Worm (Caenorhabditis elegans) whole organism, L1 larva: Measurements from ENCODE around the gene Y42G9A.3.
A peak's percentile ranks its signal among the peaks of the same experiment; 100 is the strongest.

ENCODE experiments used
- C16A3.4 ChIP-seq: fragments of 150-350 bp; optimal IDR thresholded peaks from 2 replicates; lab custom pipeline; 2014; ENCODE audit warnings: missing biosample characterization, missing genetic modification characterization
- aha-1 ChIP-seq: fragments of 150-350 bp; optimal IDR thresholded peaks from 2 replicates; lab custom pipeline; 2014; ENCODE audit warnings: missing biosample characterization, missing genetic modification characterization
- alr-1 ChIP-seq: fragments of 200-800 bp; sonication (Bioruptor generic); optimal IDR thresholded peaks from 2 replicates; lab custom pipeline; 2018; ENCODE audit warnings: borderline replicate concordance, mild to moderate bottlenecking, missing genetic modification characterization, missing compliant biosample characterization
- blmp-1 ChIP-seq: fragments of 150-350 bp; optimal IDR thresholded peaks from 2 replicates; lab custom pipeline; 2014; ENCODE audit warnings: missing biosample characterization, missing genetic modification characterization
- ceh-82 ChIP-seq, 3 experiments: fragments of 150-350 bp in 1 of 3; sonication (generic microtip) in 2 of 3; optimal IDR thresholded peaks; 2 replicates each; lab custom pipeline; 2014 to 2017; ENCODE audit warnings: missing biosample characterization in 3 of 3, missing genetic modification characterization in 3 of 3
- ceh-88 ChIP-seq: fragments of 200-800 bp; sonication (Bioruptor generic); IDR thresholded peaks from 2 replicates; pipeline ENCODE4 v1.3.6; 2022; ENCODE audit warnings: missing genetic modification characterization, missing compliant biosample characterization
- dpl-1 ChIP-seq, 3 experiments: fragments of 150-350 bp in 2 of 3; sonication (generic microtip) in 1 of 3; optimal IDR thresholded peaks; 2 replicates each; lab custom pipeline; 2014 to 2017; ENCODE audit warnings: missing biosample characterization in 3 of 3, missing genetic modification characterization in 3 of 3, missing genetic modification reagents in 3 of 3
- dsc-1 ChIP-seq: sonication (generic microtip); optimal IDR thresholded peaks from 2 replicates; lab custom pipeline; 2016; ENCODE audit warnings: mild to moderate bottlenecking, missing genetic modification characterization, missing compliant biosample characterization
- efl-1 ChIP-seq, 4 experiments: fragments of 150-350 bp; optimal IDR thresholded peaks in 3 of 4; peaks in 1 of 4; 1 replicate in 1 of 4; 2 replicates in 3 of 4; lab custom pipeline; 2014; ENCODE audit warnings: missing biosample characterization in 2 of 4, missing genetic modification characterization in 2 of 4, missing genetic modification reagents in 2 of 4
- egl-13 ChIP-seq: sonication (generic microtip); optimal IDR thresholded peaks from 2 replicates; lab custom pipeline; 2016; ENCODE audit warnings: missing genotype, missing genetic modification reagents, missing genetic modification characterization, missing compliant biosample characterization
- elt-2 ChIP-seq: sonication (generic microtip); optimal IDR thresholded peaks from 2 replicates; lab custom pipeline; 2016; ENCODE audit warnings: missing genetic modification characterization, mild to moderate bottlenecking, inconsistent platforms, missing compliant biosample characterization, missing genetic modification reagents
- ets-5 ChIP-seq: fragments of 200-800 bp; sonication (Bioruptor generic); IDR thresholded peaks from 2 replicates; pipeline ENCODE4 v1.3.6; 2022; ENCODE audit warnings: missing genetic modification characterization, missing compliant biosample characterization
- fkh-4 ChIP-seq: sonication (generic microtip); optimal IDR thresholded peaks from 2 replicates; lab custom pipeline; 2016; ENCODE audit warnings: missing compliant biosample characterization, missing genetic modification characterization, borderline replicate concordance
- hlh-4 ChIP-seq: sonication (generic microtip); optimal IDR thresholded peaks from 2 replicates; lab custom pipeline; 2016; ENCODE audit warnings: mild to moderate bottlenecking, missing genetic modification characterization, missing compliant biosample characterization
- hpl-2 ChIP-seq: fragments of 150-350 bp; optimal IDR thresholded peaks from 2 replicates; lab custom pipeline; 2014; ENCODE audit warnings: missing biosample characterization, missing genetic modification reagents, missing genetic modification characterization
- jun-1 ChIP-seq: fragments of 150-350 bp; optimal IDR thresholded peaks from 2 replicates; lab custom pipeline; 2014; ENCODE audit warnings: missing biosample characterization, missing genetic modification reagents, missing genetic modification characterization
- lin-14 ChIP-seq: fragments of 200-800 bp; sonication (Bioruptor generic); optimal IDR thresholded peaks from 2 replicates; lab custom pipeline; 2018; ENCODE audit warnings: mild to moderate bottlenecking, missing genetic modification characterization, moderate library complexity, missing compliant biosample characterization
- lin-35 ChIP-seq, 2 experiments: fragments of 150-350 bp; optimal IDR thresholded peaks; 2 replicates each; lab custom pipeline; 2014; ENCODE audit warnings: missing biosample characterization in 2 of 2, missing genetic modification characterization in 2 of 2, missing genetic modification reagents in 2 of 2
- lin-39 ChIP-seq: fragments of 150-350 bp; optimal IDR thresholded peaks from 2 replicates; lab custom pipeline; 2014; ENCODE audit warnings: missing biosample characterization, missing genetic modification reagents, missing genetic modification characterization
- mep-1 ChIP-seq: fragments of 150-350 bp; optimal IDR thresholded peaks from 2 replicates; lab custom pipeline; 2014; ENCODE audit warnings: missing biosample characterization, missing genetic modification characterization
- nhr-11 ChIP-seq: fragments of 150-350 bp; optimal IDR thresholded peaks from 2 replicates; lab custom pipeline; 2014; ENCODE audit warnings: missing biosample characterization, missing genetic modification characterization
- nhr-20 ChIP-seq: sonication (generic microtip); optimal IDR thresholded peaks from 2 replicates; lab custom pipeline; 2016; ENCODE audit warnings: mild to moderate bottlenecking, missing genetic modification characterization, missing compliant biosample characterization
- nhr-28 ChIP-seq: fragments of 150-350 bp; optimal IDR thresholded peaks from 2 replicates; lab custom pipeline; 2014; ENCODE audit warnings: missing biosample characterization, missing genetic modification characterization
- nhr-47 ChIP-seq: sonication (generic microtip); optimal IDR thresholded peaks from 2 replicates; lab custom pipeline; 2016; ENCODE audit warnings: mild to moderate bottlenecking, missing genetic modification characterization, moderate library complexity, missing compliant biosample characterization
- nhr-71 ChIP-seq: sonication (generic microtip); optimal IDR thresholded peaks from 2 replicates; lab custom pipeline; 2016; ENCODE audit warnings: mild to moderate bottlenecking, missing genetic modification characterization, moderate library complexity, missing compliant biosample characterization
- nhr-76 ChIP-seq: sonication (generic microtip); optimal IDR thresholded peaks from 2 replicates; lab custom pipeline; 2017; ENCODE audit warnings: missing biosample characterization, missing genetic modification characterization
- nhr-77 ChIP-seq: fragments of 150-350 bp; optimal IDR thresholded peaks from 2 replicates; lab custom pipeline; 2014; ENCODE audit warnings: missing biosample characterization, missing genetic modification characterization
- nhr-85 ChIP-seq: sonication (generic microtip); peaks from one replicate; lab custom pipeline; 2016; ENCODE audit warnings: missing genetic modification characterization, inconsistent platforms, missing compliant biosample characterization
- nhr-90 ChIP-seq: sonication (generic microtip); optimal IDR thresholded peaks from 2 replicates; lab custom pipeline; 2016; ENCODE audit warnings: mild to moderate bottlenecking, missing genetic modification characterization, missing compliant biosample characterization; ENCODE audit not compliant: poor library complexity
- rnt-1 ChIP-seq: sonication (generic microtip); optimal IDR thresholded peaks from 2 replicates; lab custom pipeline; 2016; ENCODE audit warnings: mild to moderate bottlenecking, missing genetic modification characterization, moderate library complexity, missing compliant biosample characterization
- snu-23 ChIP-seq: sonication (generic microtip); optimal IDR thresholded peaks from 2 replicates; lab custom pipeline; 2016; ENCODE audit warnings: missing genetic modification characterization, missing compliant biosample characterization
- sox-4 ChIP-seq: sonication (generic microtip); optimal IDR thresholded peaks from 2 replicates; lab custom pipeline; 2016; ENCODE audit warnings: missing genetic modification characterization, missing compliant biosample characterization
- sptf-1 ChIP-seq: fragments of 150-350 bp; optimal IDR thresholded peaks from 2 replicates; lab custom pipeline; 2014; ENCODE audit warnings: missing biosample characterization, missing genetic modification characterization
- tbx-2 ChIP-seq: sonication (generic microtip); optimal IDR thresholded peaks from 2 replicates; lab custom pipeline; 2016; ENCODE audit warnings: missing genetic modification characterization, missing compliant biosample characterization
- tlp-1 ChIP-seq: fragments of 150-350 bp; optimal IDR thresholded peaks from 2 replicates; lab custom pipeline; 2014; ENCODE audit warnings: missing biosample characterization, missing genetic modification characterization
- unc-130 ChIP-seq: fragments of 150-350 bp; optimal IDR thresholded peaks from 2 replicates; lab custom pipeline; 2017; ENCODE audit warnings: missing biosample characterization, missing genetic modification characterization, inconsistent platforms
- unc-30 ChIP-seq: sonication (generic microtip); optimal IDR thresholded peaks from 2 replicates; lab custom pipeline; 2017; ENCODE audit warnings: missing biosample characterization, missing genetic modification characterization
- unc-62 ChIP-seq: fragments of 150-350 bp; optimal IDR thresholded peaks from 2 replicates; lab custom pipeline; 2014; ENCODE audit warnings: missing biosample characterization, missing genetic modification reagents, missing genetic modification characterization
- unc-98 ChIP-seq: fragments of 200-800 bp; sonication (Bioruptor generic); IDR thresholded peaks from 2 replicates; pipeline ENCODE4 v1.3.6; 2022; ENCODE audit warnings: missing genetic modification characterization, missing compliant biosample characterization
- vab-15 ChIP-seq: sonication (generic microtip); optimal IDR thresholded peaks from 2 replicates; lab custom pipeline; 2017; ENCODE audit warnings: missing genotype, mild to moderate bottlenecking, missing genetic modification characterization, missing compliant biosample characterization
- zip-4 ChIP-seq: fragments of 200-800 bp; sonication (Bioruptor generic); optimal IDR thresholded peaks from 2 replicates; lab custom pipeline; 2018; ENCODE audit warnings: mild to moderate bottlenecking, missing genetic modification characterization, moderate library complexity, missing compliant biosample characterization
- ztf-11 ChIP-seq, 2 experiments: sonication (generic microtip); optimal IDR thresholded peaks; 2 replicates each; lab custom pipeline; 2016 to 2017; ENCODE audit warnings: missing genetic modification characterization in 2 of 2, missing biosample characterization in 1 of 2, missing compliant biosample characterization in 1 of 2

The Y42G9A.3 gene

DNA sequence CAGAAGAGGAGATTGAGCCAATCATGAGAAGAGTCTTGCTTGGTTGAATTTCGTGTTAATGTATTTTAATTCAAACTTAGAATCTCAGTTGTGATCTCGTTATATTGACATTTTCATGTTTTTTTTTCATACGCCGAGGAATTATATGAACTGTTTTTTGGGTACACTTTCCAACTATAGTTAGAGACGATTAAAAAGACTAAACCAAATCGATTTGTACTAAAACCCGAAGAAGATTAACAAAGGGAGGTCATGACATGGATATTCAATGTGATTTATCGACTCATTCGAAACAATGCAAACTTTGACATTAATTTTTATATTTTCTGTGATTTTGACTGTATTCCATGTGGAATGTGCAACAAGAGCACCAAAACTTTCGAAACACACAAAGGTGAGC lies 1.8 kb downstream of the Y42G9A.3 start, which contains the start of gene Y42G9A.2:
TSS of gene Y42G9A.2 (plus strand) at position 284 of the 400 bp plus-strand sequence.
- no peak for TF ChIP-seq dsc-1 (tag; lab: Kevin White, UChicago)
- TF ChIP-seq snu-23 (GFP tag; lab: Kevin White, UChicago), result peak; percentile 14

DNA sequence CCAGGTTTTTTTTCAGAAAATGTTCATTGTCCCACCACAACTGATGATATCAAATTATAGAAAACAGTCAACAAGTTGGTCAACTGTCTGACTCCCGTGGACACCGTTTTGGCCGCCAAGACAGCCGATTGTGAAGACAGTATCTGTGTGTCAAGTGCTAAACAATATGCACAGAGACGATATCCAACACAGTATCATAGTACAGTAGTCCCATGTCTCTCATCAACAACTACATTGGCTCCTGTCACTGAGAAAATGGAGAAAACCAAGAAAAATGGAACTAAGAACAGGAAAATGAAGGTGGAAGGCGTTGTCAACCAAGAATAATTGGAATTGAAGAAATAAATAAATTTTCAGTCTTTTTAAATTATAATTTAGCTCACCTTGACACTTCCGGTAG lies 2.6 kb downstream of the Y42G9A.3 start:
- peak; percentile 6 for TF ChIP-seq lin-14
- TF ChIP-seq aha-1 (tag; lab: Kevin White, UChicago), result no peak
- TF ChIP-seq nhr-11 (tag; lab: Kevin White, UChicago), result no peak
- TF ChIP-seq tbx-2 (tag; lab: Kevin White, UChicago), result no peak
- TF ChIP-seq, all 84 proteins: peak for 1

DNA sequence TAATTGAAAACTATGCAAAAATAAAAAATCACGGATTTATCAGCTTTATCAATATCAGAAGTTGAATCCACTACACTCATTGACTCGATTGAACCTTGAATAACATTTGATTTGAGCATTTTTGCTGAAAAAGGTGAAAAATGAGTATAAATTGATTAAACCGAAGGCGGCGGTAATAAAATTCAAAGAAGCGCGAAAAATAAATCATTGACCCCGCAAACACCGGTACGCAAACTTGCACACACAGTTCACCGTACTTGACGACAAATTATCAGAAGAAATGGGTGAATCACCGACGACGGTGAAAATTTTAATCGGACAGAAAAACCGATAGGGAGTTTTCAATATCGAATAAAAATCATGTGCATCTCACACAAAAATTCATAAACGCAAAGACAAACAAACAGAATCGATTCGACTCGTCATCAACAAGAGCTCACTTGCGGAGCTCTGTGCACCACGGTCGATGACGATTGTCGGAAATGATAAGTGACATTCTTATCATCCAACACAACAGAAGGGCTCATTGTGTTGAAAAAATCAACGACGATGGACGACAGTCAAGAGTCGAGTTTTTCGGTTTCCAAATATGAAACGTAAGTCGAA lies 3.5 kb downstream of the Y42G9A.3 start, which contains the start of the genes wht-7 and Y42G9A.1:
TSS of gene wht-7 (minus strand) at position 131 of the 606 bp plus-strand sequence.
TSS of gene Y42G9A.1 (plus strand) at position 495 of the 606 bp plus-strand sequence.
- TF ChIP-seq tlp-1 (tag; lab: Kevin White, UChicago) (no peak), nhr-11 (tag; lab: Kevin White, UChicago) (no peak), nhr-90 (no peak), nhr-76 (tag; lab: Kevin White, UChicago) (no peak), nhr-28 (tag; lab: Kevin White, UChicago) (no peak), vab-15 (tag; lab: Kevin White, UChicago) (no peak), unc-62 (GFP tag; lab: Kevin White, UChicago) (no peak), nhr-85 (no peak), ztf-11 (tag; optimal IDR thresholded peaks at IDR 0.05; lab: Kevin White, UChicago) (no peak), dpl-1 (GFP tag; optimal IDR thresholded peaks at IDR 0.05; lab: Kevin White, UChicago) (no peak), nhr-47 (tag; lab: Kevin White, UChicago) (no peak), ets-5 (GFP tag; lab: Robert Waterston, UW) (no peak), egl-13 (tag; lab: Kevin White, UChicago) (no peak), unc-130 (tag; lab: Kevin White, UChicago) (no peak), jun-1 (peak; percentile 19), unc-30 (tag; lab: Kevin White, UChicago) (no peak), rnt-1 (tag; lab: Kevin White, UChicago) (no peak), efl-1 (optimal IDR thresholded peaks at IDR 0.05; lab: Kevin White, UChicago) (peak in 1 of 2 experiments; percentile 18), efl-1 (GFP tag; optimal IDR thresholded peaks at IDR 0.05 in 1 of 2; lab: Kevin White, UChicago) (peak in 1 of 2 experiments; percentile 45), ceh-88 (GFP tag; lab: Robert Waterston, UW) (no peak), zip-4 (no peak), sptf-1 (no peak), blmp-1 (tag; lab: Kevin White, UChicago) (no peak), elt-2 (tag; lab: Kevin White, UChicago) (peak; percentile 49), lin-35 (GFP tag; optimal IDR thresholded peaks at IDR 0.05; lab: Kevin White, UChicago) (peak in 1 of 2 experiments; percentile 26)

DNA sequence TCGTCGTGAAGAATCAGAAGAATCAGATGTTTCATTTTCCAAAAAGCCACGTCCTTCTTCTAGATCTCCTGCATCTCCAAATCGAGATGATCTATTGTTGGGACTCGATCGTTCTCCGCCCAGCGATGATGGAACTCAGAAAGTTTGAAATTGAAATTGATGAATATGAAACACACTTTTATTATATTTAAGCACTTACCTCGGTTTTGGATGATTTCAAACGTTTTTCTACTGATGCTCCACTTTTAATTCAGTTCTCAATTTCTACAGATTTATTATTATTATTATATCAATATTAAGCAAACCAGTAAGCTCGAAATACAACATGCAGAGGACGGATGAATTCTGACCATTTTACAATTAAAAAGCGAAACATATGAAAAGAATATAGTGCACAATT lies 8.5 kb downstream of the Y42G9A.3 start:
- TF ChIP-seq hpl-2 (GFP tag; lab: Kevin White, UChicago) (no peak), unc-130 (tag; lab: Kevin White, UChicago) (no peak), efl-1 (optimal IDR thresholded peaks at IDR 0.05; lab: Kevin White, UChicago) (no peak), efl-1 (GFP tag; optimal IDR thresholded peaks at IDR 0.05 in 1 of 2; lab: Kevin White, UChicago) (peak in 1 of 2 experiments; percentile 4), alr-1 (tag; lab: Kevin White, UChicago) (no peak)

DNA sequence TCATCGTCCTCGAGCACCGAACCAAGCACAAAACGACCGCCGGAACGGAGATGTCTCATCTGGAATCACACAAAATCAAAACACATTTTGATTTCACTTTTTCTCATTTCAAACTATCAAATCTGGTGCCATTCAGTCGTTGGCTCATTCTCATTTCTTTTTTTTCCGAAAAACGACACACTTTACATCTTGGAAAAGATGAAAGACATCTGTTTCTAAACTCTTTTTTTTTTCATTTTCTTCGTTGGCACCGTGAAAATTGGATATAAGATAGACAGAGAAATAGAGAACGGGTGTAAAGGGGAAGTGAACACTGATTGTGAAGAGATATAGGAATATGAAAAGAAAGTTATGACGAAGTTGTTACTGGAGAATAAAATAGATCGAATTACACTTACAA lies 9.7 kb downstream of the Y42G9A.3 start:
- no peak for TF ChIP-seq ets-5 (GFP tag; lab: Robert Waterston, UW)
- TF ChIP-seq unc-98 (GFP tag; lab: Robert Waterston, UW), result no peak
- TF ChIP-seq sox-4 (tag; lab: Kevin White, UChicago), result no peak
- TF ChIP-seq fkh-4, result peak; percentile 66
- peak; percentile 93 for TF ChIP-seq dsc-1 (tag; lab: Kevin White, UChicago)
- no peak for TF ChIP-seq unc-130 (tag; lab: Kevin White, UChicago)
- TF ChIP-seq zip-4, result no peak
- no peak for TF ChIP-seq rnt-1 (tag; lab: Kevin White, UChicago)
- TF ChIP-seq nhr-77, result no peak
- no peak for TF ChIP-seq dpl-1 (GFP tag; optimal IDR thresholded peaks at IDR 0.05; lab: Kevin White, UChicago)
- peak; percentile 20 for TF ChIP-seq nhr-71
- TF ChIP-seq ceh-82 (tag; optimal IDR thresholded peaks at IDR 0.05; lab: Kevin White, UChicago), result no peak
- TF ChIP-seq hlh-4, result no peak
- no peak for TF ChIP-seq C16A3.4 (tag; lab: Kevin White, UChicago)
- TF ChIP-seq ztf-11 (tag; optimal IDR thresholded peaks at IDR 0.05; lab: Kevin White, UChicago), result no peak
- no peak for TF ChIP-seq lin-39 (tag; lab: Kevin White, UChicago)
- no peak for TF ChIP-seq nhr-20 (tag; lab: Kevin White, UChicago)
- no peak for TF ChIP-seq aha-1 (tag; lab: Kevin White, UChicago)
- TF ChIP-seq blmp-1 (tag; lab: Kevin White, UChicago), result no peak
- peak; percentile 15 for TF ChIP-seq mep-1 (tag; lab: Kevin White, UChicago)
